Fruit fly (Drosophila melanogaster) whole organism, wandering third instar larva: ENCODE results near the gene CG4080.

Experiments
- Abd-B ChIP-seq: fragments of >200 bp; optimal IDR thresholded peaks from 2 replicates; lab custom pipeline; 2017; ENCODE audit warnings: missing biosample characterization, missing genetic modification characterization
- CG32264 ChIP-seq: fragments of 200-800 bp; sonication (Bioruptor generic); optimal IDR thresholded peaks from 2 replicates; lab custom pipeline; 2016; ENCODE audit warnings: missing biosample characterization, missing genetic modification characterization
- CG9705 ChIP-seq: fragments of 200-800 bp; sonication (Bioruptor generic); optimal IDR thresholded peaks from 2 replicates; lab custom pipeline; 2018; ENCODE audit warnings: missing biosample characterization, mild to moderate bottlenecking, missing genetic modification characterization
- CrebA ChIP-seq: fragments of 200-800 bp; sonication (Bioruptor generic); optimal IDR thresholded peaks from 2 replicates; lab custom pipeline; 2016; ENCODE audit warnings: missing biosample characterization, mild to moderate bottlenecking, missing genetic modification characterization, borderline replicate concordance
- Dfd ChIP-seq: fragments of >200 bp; optimal IDR thresholded peaks from 2 replicates; lab custom pipeline; 2017; ENCODE audit warnings: missing biosample characterization, missing genetic modification characterization
- Dif ChIP-seq: fragments of 200-275, 200-300 bp; sonication (Bioruptor generic); optimal IDR thresholded peaks from 2 replicates; lab custom pipeline; 2018; ENCODE audit warnings: missing biosample characterization, missing genetic modification characterization; ENCODE audit not compliant: partially characterized antibody
- GATAd ChIP-seq: sonication (Bioruptor generic); optimal IDR thresholded peaks from 2 replicates; lab custom pipeline; 2016; ENCODE audit warnings: missing biosample characterization, missing genetic modification characterization
- HLH106 ChIP-seq: fragments of 200-800 bp; optimal IDR thresholded peaks from 3 replicates; lab custom pipeline; 2019; ENCODE audit warnings: missing biosample characterization, mild to moderate bottlenecking, missing genetic modification characterization, moderate library complexity
- Hnf4 ChIP-seq: fragments of 200-800 bp; sonication (Bioruptor generic); optimal IDR thresholded peaks from 2 replicates; lab custom pipeline; 2016; ENCODE audit warnings: missing biosample characterization, mild to moderate bottlenecking, missing genetic modification characterization
- Hr78 ChIP-seq: fragments of >200 bp; optimal IDR thresholded peaks from 2 replicates; lab custom pipeline; 2017; ENCODE audit warnings: missing biosample characterization, missing genetic modification characterization
- Hr83 ChIP-seq: fragments of 200-300 bp; sonication (Bioruptor generic); optimal IDR thresholded peaks from 2 replicates; lab custom pipeline; 2016; ENCODE audit warnings: missing biosample characterization, mild to moderate bottlenecking, missing genetic modification characterization, moderate library complexity; ENCODE audit not compliant: poor library complexity, severe bottlenecking
- Jra ChIP-seq: sonication (Bioruptor generic); optimal IDR thresholded peaks from 2 replicates; lab custom pipeline; 2016; ENCODE audit warnings: missing biosample characterization, missing genetic modification characterization
- Mio ChIP-seq: sonication (Bioruptor generic); optimal IDR thresholded peaks from 2 replicates; lab custom pipeline; 2016; ENCODE audit warnings: missing biosample characterization, missing genetic modification characterization
- Myc ChIP-seq: fragments of >200 bp; optimal IDR thresholded peaks from 2 replicates; lab custom pipeline; 2017
- N ChIP-seq: fragments of >200 bp; optimal IDR thresholded peaks from 2 replicates; lab custom pipeline; 2018; ENCODE audit warnings: missing biosample characterization, missing external identifiers, missing genetic modification characterization
- Rel ChIP-seq, 2 experiments: fragments of 200-800 bp; sonication (Bioruptor generic) in 1 of 2; optimal IDR thresholded peaks; 2 replicates in 1 of 2; 3 replicates in 1 of 2; lab custom pipeline; 2016 to 2019; ENCODE audit warnings: mild to moderate bottlenecking in 2 of 2, missing biosample characterization in 2 of 2, missing genetic modification characterization in 2 of 2, moderate library complexity in 1 of 2
- Sp1 ChIP-seq: fragments of 200-800 bp; sonication (Bioruptor generic); optimal IDR thresholded peaks from 3 replicates; lab custom pipeline; 2019; ENCODE audit warnings: missing biosample characterization, mild to moderate bottlenecking, missing genetic modification characterization, moderate library complexity
- Vsx2 ChIP-seq: fragments of 200-300, 225-300 bp; sonication (Bioruptor generic); optimal IDR thresholded peaks from 2 replicates; lab custom pipeline; 2018; ENCODE audit warnings: missing biosample characterization, missing genetic modification characterization; ENCODE audit not compliant: partially characterized antibody
- br ChIP-seq: fragments of 200-800 bp; sonication (Bioruptor generic); optimal IDR thresholded peaks from 2 replicates; lab custom pipeline; 2016; ENCODE audit warnings: missing biosample characterization, missing genetic modification characterization
- brk ChIP-seq: fragments of 200-800 bp; sonication (Bioruptor generic); optimal IDR thresholded peaks from 2 replicates; lab custom pipeline; 2016; ENCODE audit warnings: missing biosample characterization, mild to moderate bottlenecking, missing genetic modification characterization
- dl ChIP-seq, 2 experiments: fragments of 175-275, 200-275 bp in 1 of 2; fragments of 200-275 bp in 1 of 2; sonication (Bioruptor generic); optimal IDR thresholded peaks; lab custom pipeline; 2018; ENCODE audit warnings: mild to moderate bottlenecking in 2 of 2, missing biosample characterization in 2 of 2, missing genetic modification characterization in 2 of 2, moderate library complexity in 2 of 2; ENCODE audit not compliant: partially characterized antibody in 2 of 2, insufficient read depth in 1 of 2
- dmrt93B ChIP-seq: fragments of 200-800 bp; sonication (Bioruptor generic); optimal IDR thresholded peaks from 2 replicates; lab custom pipeline; 2018; ENCODE audit warnings: missing biosample characterization, mild to moderate bottlenecking, missing genetic modification characterization
- dsf ChIP-seq: sonication (Bioruptor generic); optimal IDR thresholded peaks from 2 replicates; lab custom pipeline; 2016; ENCODE audit warnings: missing biosample characterization, missing genetic modification characterization, borderline replicate concordance
- ey ChIP-seq: fragments of 200-800 bp; sonication (Bioruptor generic); optimal IDR thresholded peaks from 2 replicates; lab custom pipeline; 2016; ENCODE audit warnings: missing biosample characterization, missing genetic modification characterization
- foxo ChIP-seq, 2 experiments: fragments of 200-800 bp; sonication (Bioruptor generic); optimal IDR thresholded peaks; 2 replicates in 1 of 2; 3 replicates in 1 of 2; lab custom pipeline; 2016 to 2017; ENCODE audit warnings: missing biosample characterization in 2 of 2, missing genetic modification characterization in 2 of 2
- fru ChIP-seq: fragments of 200-800 bp; sonication (Bioruptor generic); optimal IDR thresholded peaks from 3 replicates; lab custom pipeline; 2016; ENCODE audit warnings: missing biosample characterization, mild to moderate bottlenecking, missing genetic modification characterization
- h ChIP-seq: fragments of 200-800 bp; sonication (Bioruptor generic); optimal IDR thresholded peaks from 3 replicates; lab custom pipeline; 2016; ENCODE audit warnings: missing biosample characterization, mild to moderate bottlenecking, missing genetic modification characterization
- jim ChIP-seq: fragments of 175-275, 200-325 bp; sonication (Bioruptor generic); optimal IDR thresholded peaks from 2 replicates; lab custom pipeline; 2016; ENCODE audit warnings: missing biosample characterization, mild to moderate bottlenecking, missing genetic modification characterization
- psq ChIP-seq: fragments of 200-800 bp; sonication (Bioruptor generic); optimal IDR thresholded peaks from 3 replicates; lab custom pipeline; 2017; ENCODE audit warnings: missing biosample characterization, mild to moderate bottlenecking, missing genetic modification characterization, moderate library complexity
- rgr ChIP-seq: fragments of 200-800 bp; sonication (Bioruptor generic); optimal IDR thresholded peaks from 3 replicates; lab custom pipeline; 2016; ENCODE audit warnings: missing biosample characterization, mild to moderate bottlenecking, missing genetic modification characterization
- sage ChIP-seq: fragments of 200-800 bp; sonication (Bioruptor generic); optimal IDR thresholded peaks from 2 replicates; lab custom pipeline; 2016; ENCODE audit warnings: missing biosample characterization, mild to moderate bottlenecking, missing genetic modification characterization
- sv ChIP-seq: fragments of 200-800 bp; sonication (Bioruptor generic); optimal IDR thresholded peaks from 3 replicates; lab custom pipeline; 2016; ENCODE audit warnings: missing biosample characterization, missing genetic modification characterization
- usp ChIP-seq: fragments of >200 bp; optimal IDR thresholded peaks from 2 replicates; lab custom pipeline; 2017; ENCODE audit warnings: missing biosample characterization, missing genetic modification characterization
- woc ChIP-seq: sonication (Bioruptor generic); optimal IDR thresholded peaks from 2 replicates; lab custom pipeline; 2016; ENCODE audit warnings: missing biosample characterization, mild to moderate bottlenecking, missing genetic modification characterization

The CG4080 gene

dm6 chr3L:9397156-9397555 lies 1.9 kb downstream of the CG4080 start (continued):
- TF ChIP-seq dl (GFP tag; optimal IDR thresholded peaks at IDR 0.05; lab: Kevin White, UChicago; ENCODE audit: insufficient read depth in 1 of 2, partially characterized antibody in 2 of 2) (no peak), Mio (GFP tag; lab: Kevin White, UChicago) (no peak), Myc (lab: Kevin White, UChicago) (no peak), N (GFP tag; lab: Kevin White, UChicago) (no peak)
- TF ChIP-seq, all 38 proteins: peak for 17

- no peak for TF ChIP-seq brk (GFP tag; lab: Kevin White, UChicago)
- TF ChIP-seq psq: peak; percentile 76
- TF ChIP-seq sv: no peak
- peak; percentile 8 for TF ChIP-seq Dfd (GFP tag; lab: Kevin White, UChicago)
Measured at dm6 chr3L:9396704-9397103, 2.3 kb downstream of the CG4080 start.

DNA sequence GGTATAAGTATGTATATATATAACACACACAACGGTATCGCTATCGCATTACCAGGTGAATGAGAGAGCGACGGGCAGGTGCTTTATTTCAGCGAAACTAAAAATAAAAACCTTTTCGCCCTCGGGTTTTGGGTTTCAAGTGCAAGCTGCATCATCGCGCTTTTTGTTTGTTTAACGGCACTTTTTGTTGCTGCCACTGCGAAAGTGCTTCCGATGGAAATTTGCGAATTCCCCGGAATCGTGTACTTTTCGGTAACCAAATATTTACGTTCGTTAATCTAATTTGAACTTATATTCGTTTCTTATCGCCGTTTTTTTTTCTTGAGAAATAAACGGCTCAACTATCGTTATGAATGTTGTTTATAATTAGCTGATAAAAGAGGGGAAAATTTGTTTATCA lies 3.0 kb downstream of the CG4080 start:
- TF ChIP-seq dmrt93B (GFP tag; lab: Kevin White, UChicago): no peak
- no peak for TF ChIP-seq Rel (GFP tag; optimal IDR thresholded peaks at IDR 0.05; lab: Kevin White, UChicago)
- peak; percentile 98 for TF ChIP-seq Rel (tag; optimal IDR thresholded peaks at IDR 0.05; lab: Kevin White, UChicago)

DNA sequence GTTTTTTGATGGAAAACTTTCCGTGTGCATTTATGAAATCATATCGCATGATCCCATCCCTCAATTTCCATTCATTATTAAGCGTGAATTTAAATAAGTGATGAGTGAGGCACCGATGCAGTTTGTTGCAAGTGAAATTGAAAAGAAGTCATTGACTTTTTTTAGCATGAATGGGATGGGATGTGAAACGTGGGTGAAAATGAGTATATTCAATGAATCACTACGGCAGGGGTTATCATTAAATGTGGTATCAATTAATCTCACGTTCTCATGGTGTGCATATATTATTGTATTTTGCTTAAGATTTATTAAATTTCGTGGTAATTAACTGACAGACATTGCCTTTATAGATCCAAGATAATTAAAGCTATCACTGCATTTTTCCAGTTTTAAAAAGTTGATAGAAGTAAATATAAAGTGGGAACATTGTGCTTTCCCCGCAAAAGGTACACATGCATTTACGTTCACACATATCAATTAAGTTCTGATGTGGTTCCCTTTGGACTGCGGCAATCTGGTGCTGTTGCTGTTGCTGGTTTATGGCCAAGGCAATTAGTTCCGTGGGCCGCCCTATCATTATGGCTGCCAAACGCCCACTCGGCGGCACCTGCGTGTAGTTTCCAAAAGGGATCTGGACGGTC lies 7.6 kb downstream of the CG4080 start:
- no peak for TF ChIP-seq foxo (GFP tag; optimal IDR thresholded peaks at IDR 0.05; lab: Kevin White, UChicago)
- no peak for TF ChIP-seq Rel (GFP tag; optimal IDR thresholded peaks at IDR 0.05; lab: Kevin White, UChicago)
- TF ChIP-seq Rel (tag; optimal IDR thresholded peaks at IDR 0.05; lab: Kevin White, UChicago): peak; percentile 87

DNA sequence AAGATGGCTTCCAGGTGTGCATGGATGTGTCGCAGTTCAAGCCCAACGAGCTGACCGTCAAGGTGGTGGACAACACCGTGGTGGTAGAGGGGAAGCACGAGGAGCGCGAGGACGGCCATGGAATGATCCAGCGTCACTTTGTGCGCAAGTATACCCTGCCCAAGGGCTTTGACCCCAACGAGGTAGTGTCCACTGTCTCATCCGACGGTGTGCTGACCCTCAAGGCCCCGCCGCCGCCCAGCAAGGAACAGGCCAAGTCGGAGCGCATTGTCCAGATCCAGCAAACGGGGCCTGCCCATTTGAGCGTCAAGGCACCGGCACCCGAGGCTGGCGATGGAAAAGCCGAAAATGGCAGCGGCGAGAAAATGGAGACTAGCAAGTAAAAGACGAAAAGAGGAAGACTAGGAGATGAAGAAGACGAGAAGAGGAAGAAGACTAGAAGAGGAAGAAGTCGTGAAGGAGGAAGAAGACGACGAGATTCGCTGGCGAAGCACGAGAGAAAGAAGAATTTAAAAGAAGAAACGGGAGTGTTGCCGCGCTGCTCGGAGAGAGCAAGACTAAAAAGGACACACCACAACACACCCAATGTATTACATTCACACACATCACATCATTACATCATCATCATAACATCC lies 14.5 kb downstream of the CG4080 start:
- TF ChIP-seq fru (GFP tag; lab: Kevin White, UChicago) (no peak), psq (peak; percentile 54), sage (no peak)

DNA sequence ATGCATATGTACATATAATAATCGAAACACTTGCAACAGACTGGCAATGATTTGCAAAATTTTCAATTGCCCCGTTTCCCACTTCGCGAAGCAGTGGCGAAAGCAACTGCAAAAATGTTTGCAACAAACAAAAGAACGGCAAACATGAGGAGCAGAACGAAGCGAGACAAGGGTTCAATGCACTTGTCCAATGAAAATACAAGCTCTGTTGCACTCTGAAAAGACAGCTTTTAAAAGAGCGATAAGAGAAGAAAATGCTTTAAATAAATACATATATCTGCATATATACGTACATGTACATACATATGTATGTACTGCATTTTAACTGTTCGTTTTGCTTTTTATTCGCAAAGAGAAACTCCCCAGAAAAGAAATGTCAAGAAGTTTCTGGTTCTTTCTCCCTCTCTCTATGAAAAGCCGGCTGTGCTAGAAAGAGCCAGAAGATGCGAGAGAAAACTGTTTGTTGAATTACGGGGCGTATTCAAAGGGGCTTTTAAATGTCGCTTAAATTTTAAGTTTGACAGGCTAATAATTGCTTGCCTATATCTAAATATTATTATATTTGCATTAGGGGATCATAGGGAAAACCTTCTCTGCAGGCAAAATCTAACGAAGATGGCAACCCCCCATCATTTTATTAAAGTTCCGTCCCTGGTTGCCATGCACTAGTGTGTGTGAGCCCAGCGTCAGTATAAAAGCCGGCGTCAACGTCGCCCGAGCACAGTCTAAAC lies 15.5 kb downstream of the CG4080 start, which contains the start of gene Hsp27:
TSS of gene Hsp27 (plus strand) at position 719 of the 731 bp plus-strand sequence.
- peak; percentile 100 for TF ChIP-seq rgr (GFP tag; lab: Kevin White, UChicago)
- peak; percentile 78 for TF ChIP-seq jim (GFP tag; lab: Kevin White, UChicago)
- peak; percentile 100 for TF ChIP-seq dmrt93B (GFP tag; lab: Kevin White, UChicago)
- peak; percentile 96 for TF ChIP-seq GATAd
- no peak for TF ChIP-seq Hr78
- peak; percentile 96 for TF ChIP-seq sv
- TF ChIP-seq Jra (GFP tag; lab: Kevin White, UChicago): peak; percentile 98
- TF ChIP-seq psq: peak; percentile 100
- TF ChIP-seq HLH106 (tag; lab: Kevin White, UChicago): peak; percentile 100
- TF ChIP-seq dsf: peak; percentile 96
- peak; percentile 98 for TF ChIP-seq brk (GFP tag; lab: Kevin White, UChicago)
- TF ChIP-seq Dfd (GFP tag; lab: Kevin White, UChicago): no peak
- peak; percentile 100 for TF ChIP-seq br (GFP tag; lab: Kevin White, UChicago)
- peak; percentile 99 for TF ChIP-seq Hnf4 (GFP tag; lab: Kevin White, UChicago)
- TF ChIP-seq CG32264 (GFP tag; lab: Kevin White, UChicago): peak; percentile 99
- TF ChIP-seq Sp1 (GFP tag; lab: Kevin White, UChicago): peak; percentile 100
- no peak for TF ChIP-seq dl (GFP tag; optimal IDR thresholded peaks at IDR 0.05; lab: Kevin White, UChicago; ENCODE audit: insufficient read depth in 1 of 2, partially characterized antibody in 2 of 2)
- peak; percentile 93 for TF ChIP-seq Mio (GFP tag; lab: Kevin White, UChicago)
- peak; percentile 99 for TF ChIP-seq ey (GFP tag; lab: Kevin White, UChicago)
- TF ChIP-seq woc: peak; percentile 100
- peak; percentile 100 for TF ChIP-seq fru (GFP tag; lab: Kevin White, UChicago)
- no peak for TF ChIP-seq Myc (lab: Kevin White, UChicago)
- TF ChIP-seq CrebA (GFP tag; lab: Kevin White, UChicago): no peak
- TF ChIP-seq Abd-B (GFP tag; lab: Kevin White, UChicago): no peak
- TF ChIP-seq Hr83 (GFP tag; lab: Kevin White, UChicago): peak; percentile 99
- peak; percentile 100 for TF ChIP-seq h (GFP tag; lab: Kevin White, UChicago)
- peak; percentile 98 for TF ChIP-seq CG9705 (GFP tag; lab: Kevin White, UChicago)
- peak; percentile 97 to 100 for TF ChIP-seq foxo (GFP tag; optimal IDR thresholded peaks at IDR 0.05; lab: Kevin White, UChicago)
- no peak for TF ChIP-seq usp
- TF ChIP-seq Dif: no peak
- TF ChIP-seq sage: peak; percentile 99
- TF ChIP-seq N (GFP tag; lab: Kevin White, UChicago): no peak
- no peak for TF ChIP-seq Vsx2
